Worm (Caenorhabditis elegans): ENCODE measurements around the gene Y32G9A.5.
A peak's percentile ranks its signal among the peaks of the same experiment; 100 is the strongest.

The Y32G9A.5 gene

ce11 chrV:1892567-1893277 is 14.7 kb upstream of the Y32G9A.5 start, which contains the start of gene zig-11:
TSS of gene zig-11 (minus strand) at chrV:1892939.
- TF ChIP-seq egl-27 (tag; optimal IDR thresholded peaks at IDR 0.05) = no peak
- peak; percentile 25 for TF ChIP-seq mes-2 (tag; optimal IDR thresholded peaks at IDR 0.05; ENCODE audit: poor library complexity, severe bottlenecking)
- no peak for TF ChIP-seq unc-62 (GFP tag; optimal IDR thresholded peaks at IDR 0.05 in 1 of 2)
- no peak for TF ChIP-seq unc-62 (tag; optimal IDR thresholded peaks at IDR 0.05)
- TF ChIP-seq pha-4 (GFP tag; IDR thresholded peaks at IDR 0.05) = no peak
- no peak for TF ChIP-seq pha-4 (tag; optimal IDR thresholded peaks at IDR 0.05)
- TF ChIP-seq dpl-1 (GFP tag; optimal IDR thresholded peaks at IDR 0.05) = peak; percentile 73
- TF ChIP-seq aha-1 (tag) = peak; percentile 72
- TF ChIP-seq nhr-28 (tag; optimal IDR thresholded peaks at IDR 0.05) = peak; percentile 9
- no peak for TF ChIP-seq lir-3 (tag; optimal IDR thresholded peaks at IDR 0.05)
- no peak for TF ChIP-seq pqm-1 (tag; optimal IDR thresholded peaks at IDR 0.05)
- peak; percentile 46 for TF ChIP-seq nhr-6 (tag; optimal IDR thresholded peaks at IDR 0.05)
- peak in 1 of 2 experiments; percentile 84 for TF ChIP-seq lsy-2 (tag; optimal IDR thresholded peaks at IDR 0.05)

DNA sequence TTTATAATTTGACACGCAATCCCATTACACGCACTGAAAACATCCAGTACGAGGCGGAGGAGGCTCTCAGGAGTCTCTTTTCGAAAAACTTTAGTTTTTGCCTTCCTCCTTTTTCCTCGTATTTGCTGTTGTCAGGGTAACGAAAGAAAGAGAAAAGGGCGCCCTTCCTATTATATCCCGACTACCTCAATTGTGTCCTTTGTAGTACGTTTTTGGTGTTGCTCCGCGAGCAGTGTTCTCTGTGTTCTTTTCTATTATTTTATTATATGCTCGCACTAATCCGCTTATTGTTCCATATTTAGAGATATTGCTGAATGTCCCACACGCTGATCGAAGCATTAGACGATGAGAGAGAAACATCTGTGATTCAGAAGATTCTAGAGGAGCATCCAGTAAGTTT is 12.0 kb upstream of the Y32G9A.5 start, which contains the start of gene nphp-2:
Gene nphp-2 (plus strand): TSS at position 301 of the 400 bp plus-strand sequence.
- TF ChIP-seq dmd-6 (GFP tag; IDR thresholded peaks at IDR 0.05) (no peak), ceh-28 (tag; optimal IDR thresholded peaks at IDR 0.05) (no peak), Y105C5A.15 (GFP tag; IDR thresholded peaks at IDR 0.05) (no peak), madf-5 (GFP tag; IDR thresholded peaks at IDR 0.05) (no peak), fos-1 (tag; optimal IDR thresholded peaks at IDR 0.05) (no peak), ces-1 (GFP tag; optimal IDR thresholded peaks at IDR 0.05) (no peak), dve-1 (tag; optimal IDR thresholded peaks at IDR 0.05; ENCODE audit: insufficient read depth) (no peak), mep-1 (tag; optimal IDR thresholded peaks at IDR 0.05) (no peak)

DNA sequence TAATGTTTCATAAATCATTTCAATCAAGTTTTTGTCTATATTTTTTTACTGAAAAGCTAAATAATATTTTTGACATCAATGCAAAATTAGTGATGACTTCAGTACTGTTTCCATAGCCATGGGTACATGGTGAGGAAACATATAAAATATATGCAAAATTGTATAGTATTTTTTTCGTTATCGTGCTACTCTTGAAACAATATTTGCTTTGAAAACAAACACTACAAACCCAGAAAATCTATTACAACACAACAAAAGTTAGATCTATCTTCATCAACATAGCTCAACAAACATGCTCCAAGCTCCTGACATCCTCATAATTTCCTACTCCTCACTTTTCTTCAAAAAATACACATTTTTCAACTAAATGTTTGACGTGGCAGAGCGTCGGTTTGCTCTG is 1.1 kb downstream of the Y32G9A.5 start, which contains the start of gene srp-3:
Gene srp-3 (plus strand): TSS at position 301 of the 400 bp plus-strand sequence.
- TF ChIP-seq egl-27 (tag; optimal IDR thresholded peaks at IDR 0.05) = no peak
- no peak for TF ChIP-seq nhr-10 (tag; optimal IDR thresholded peaks at IDR 0.05)
- no peak for TF ChIP-seq rbr-2 (tag; optimal IDR thresholded peaks at IDR 0.05)
- TF ChIP-seq tag-97 (GFP tag; IDR thresholded peaks at IDR 0.05) = no peak
- peak; percentile 13 for TF ChIP-seq aha-1 (tag)

DNA sequence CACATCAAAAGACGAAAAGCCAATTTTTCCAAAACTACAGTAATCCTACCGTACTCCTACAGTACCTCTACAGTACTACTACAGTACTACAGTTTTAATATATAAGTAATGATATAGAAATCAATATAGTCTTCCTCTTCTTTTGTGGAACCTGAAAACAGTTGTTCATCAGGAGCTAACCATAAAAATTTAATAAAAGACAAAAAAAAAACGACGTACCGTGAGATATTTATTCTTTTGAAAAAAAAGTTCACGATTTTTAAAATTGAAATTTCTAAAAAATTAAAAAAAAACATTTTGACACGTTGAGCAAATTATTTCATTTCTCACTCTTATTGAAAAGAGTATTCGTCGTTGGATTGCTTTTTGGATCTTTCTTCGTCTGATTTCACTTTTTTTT is 3.7 kb downstream of the Y32G9A.5 start, which contains the start of gene Y32G9A.3:
Gene Y32G9A.3 (plus strand): TSS at position 301 of the 400 bp plus-strand sequence.
- TF ChIP-seq vab-7 (GFP tag; IDR thresholded peaks at IDR 0.05) = no peak
- TF ChIP-seq spr-1 (tag; optimal IDR thresholded peaks at IDR 0.05) = no peak
- no peak for TF ChIP-seq nhr-77 (tag; optimal IDR thresholded peaks at IDR 0.05)
- TF ChIP-seq spr-3 (GFP tag; optimal IDR thresholded peaks at IDR 0.05) = no peak

DNA sequence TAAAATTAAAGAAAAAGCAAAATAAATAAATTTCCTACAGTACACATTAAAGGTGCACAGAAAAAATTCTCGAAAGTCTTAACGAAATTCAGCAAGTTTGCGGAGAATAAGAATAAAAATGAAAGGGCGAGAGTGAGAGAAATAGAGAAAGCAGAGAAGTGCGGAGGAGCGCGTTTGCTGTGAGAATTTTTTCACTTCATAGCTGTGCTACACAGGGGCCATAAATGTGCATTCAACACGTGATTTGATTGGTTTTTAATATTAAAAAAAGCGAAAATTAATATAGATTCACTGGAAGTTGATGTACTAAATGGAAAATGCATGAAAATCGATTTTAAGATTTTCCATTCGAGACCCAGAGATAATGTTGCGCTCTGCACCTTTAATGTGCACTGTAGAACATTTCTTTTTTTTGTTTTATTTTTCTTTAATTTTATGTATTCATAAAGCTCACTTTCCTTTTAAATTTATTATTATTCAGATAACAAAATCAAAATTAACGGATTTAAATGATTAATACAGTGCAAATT is 10.6 kb downstream of the Y32G9A.5 start, which contains the start of gene Y32G9A.2:
Gene Y32G9A.2 (plus strand): TSS at position 480 of the 530 bp plus-strand sequence.
- TF ChIP-seq madf-9 (GFP tag; conservative IDR thresholded peaks at IDR 0.05) (no peak), mxl-3 (GFP tag; optimal IDR thresholded peaks at IDR 0.05) (no peak), lir-3 (tag; optimal IDR thresholded peaks at IDR 0.05) (no peak), nhr-6 (tag; optimal IDR thresholded peaks at IDR 0.05) (no peak), F37D6.2 (tag; optimal IDR thresholded peaks at IDR 0.05) (no peak), tag-97 (GFP tag; IDR thresholded peaks at IDR 0.05) (no peak), saeg-2 (GFP tag; IDR thresholded peaks at IDR 0.05) (no peak), F49E8.2 (tag; optimal IDR thresholded peaks at IDR 0.05; ENCODE audit: borderline replicate concordance) (peak; percentile 42), lin-38 (GFP tag; IDR thresholded peaks at IDR 0.05) (peak; percentile 94), nhr-28 (tag; optimal IDR thresholded peaks at IDR 0.05) (peak; percentile 52), hlh-30 (tag; optimal IDR thresholded peaks at IDR 0.05; ENCODE audit: insufficient read depth) (peak; percentile 15), lsy-2 (tag; optimal IDR thresholded peaks at IDR 0.05) (no peak), aly-2 (tag; optimal IDR thresholded peaks at IDR 0.05) (no peak), aha-1 (tag) (peak; percentile 89), egl-43 (GFP tag; IDR thresholded peaks at IDR 0.05) (no peak), dpl-1 (GFP tag; optimal IDR thresholded peaks at IDR 0.05) (peak; percentile 34)
